Fruit fly (Drosophila melanogaster) whole organism, wandering third instar larva: Measurements from ENCODE around the gene Ice2.
A peak's percentile ranks its signal among the peaks of the same experiment; 100 is the strongest.

Experiments
- Abd-B ChIP-seq: fragments of >200 bp; optimal IDR thresholded peaks from 2 replicates; lab custom pipeline; 2017; ENCODE audit warnings: missing biosample characterization, missing genetic modification characterization
- CG32264 ChIP-seq: fragments of 200-800 bp; sonication (Bioruptor generic); optimal IDR thresholded peaks from 2 replicates; lab custom pipeline; 2016; ENCODE audit warnings: missing biosample characterization, missing genetic modification characterization
- CG9705 ChIP-seq: fragments of 200-800 bp; sonication (Bioruptor generic); optimal IDR thresholded peaks from 2 replicates; lab custom pipeline; 2018; ENCODE audit warnings: missing biosample characterization, mild to moderate bottlenecking, missing genetic modification characterization
- CrebA ChIP-seq: fragments of 200-800 bp; sonication (Bioruptor generic); optimal IDR thresholded peaks from 2 replicates; lab custom pipeline; 2016; ENCODE audit warnings: missing biosample characterization, mild to moderate bottlenecking, missing genetic modification characterization, borderline replicate concordance
- Dfd ChIP-seq: fragments of >200 bp; optimal IDR thresholded peaks from 2 replicates; lab custom pipeline; 2017; ENCODE audit warnings: missing biosample characterization, missing genetic modification characterization
- Dif ChIP-seq: fragments of 200-275, 200-300 bp; sonication (Bioruptor generic); optimal IDR thresholded peaks from 2 replicates; lab custom pipeline; 2018; ENCODE audit warnings: missing biosample characterization, missing genetic modification characterization; ENCODE audit not compliant: partially characterized antibody
- GATAd ChIP-seq: sonication (Bioruptor generic); optimal IDR thresholded peaks from 2 replicates; lab custom pipeline; 2016; ENCODE audit warnings: missing biosample characterization, missing genetic modification characterization
- HLH106 ChIP-seq: fragments of 200-800 bp; optimal IDR thresholded peaks from 3 replicates; lab custom pipeline; 2019; ENCODE audit warnings: missing biosample characterization, mild to moderate bottlenecking, missing genetic modification characterization, moderate library complexity
- Hnf4 ChIP-seq: fragments of 200-800 bp; sonication (Bioruptor generic); optimal IDR thresholded peaks from 2 replicates; lab custom pipeline; 2016; ENCODE audit warnings: missing biosample characterization, mild to moderate bottlenecking, missing genetic modification characterization
- Hr78 ChIP-seq: fragments of >200 bp; optimal IDR thresholded peaks from 2 replicates; lab custom pipeline; 2017; ENCODE audit warnings: missing biosample characterization, missing genetic modification characterization
- Hr83 ChIP-seq: fragments of 200-300 bp; sonication (Bioruptor generic); optimal IDR thresholded peaks from 2 replicates; lab custom pipeline; 2016; ENCODE audit warnings: missing biosample characterization, mild to moderate bottlenecking, missing genetic modification characterization, moderate library complexity; ENCODE audit not compliant: poor library complexity, severe bottlenecking
- Jra ChIP-seq: sonication (Bioruptor generic); optimal IDR thresholded peaks from 2 replicates; lab custom pipeline; 2016; ENCODE audit warnings: missing biosample characterization, missing genetic modification characterization
- Mio ChIP-seq: sonication (Bioruptor generic); optimal IDR thresholded peaks from 2 replicates; lab custom pipeline; 2016; ENCODE audit warnings: missing biosample characterization, missing genetic modification characterization
- Myc ChIP-seq: fragments of >200 bp; optimal IDR thresholded peaks from 2 replicates; lab custom pipeline; 2017
- N ChIP-seq: fragments of >200 bp; optimal IDR thresholded peaks from 2 replicates; lab custom pipeline; 2018; ENCODE audit warnings: missing biosample characterization, missing external identifiers, missing genetic modification characterization
- OdsH ChIP-seq: fragments of 200-800 bp; sonication (Bioruptor generic); optimal IDR thresholded peaks from 2 replicates; lab custom pipeline; 2016; ENCODE audit warnings: missing biosample characterization, mild to moderate bottlenecking, missing genetic modification characterization
- Rel ChIP-seq, 2 experiments: fragments of 200-800 bp; sonication (Bioruptor generic) in 1 of 2; optimal IDR thresholded peaks; 2 replicates in 1 of 2; 3 replicates in 1 of 2; lab custom pipeline; 2016 to 2019; ENCODE audit warnings: mild to moderate bottlenecking in 2 of 2, missing biosample characterization in 2 of 2, missing genetic modification characterization in 2 of 2, moderate library complexity in 1 of 2
- Sp1 ChIP-seq: fragments of 200-800 bp; sonication (Bioruptor generic); optimal IDR thresholded peaks from 3 replicates; lab custom pipeline; 2019; ENCODE audit warnings: missing biosample characterization, mild to moderate bottlenecking, missing genetic modification characterization, moderate library complexity
- Vsx2 ChIP-seq: fragments of 200-300, 225-300 bp; sonication (Bioruptor generic); optimal IDR thresholded peaks from 2 replicates; lab custom pipeline; 2018; ENCODE audit warnings: missing biosample characterization, missing genetic modification characterization; ENCODE audit not compliant: partially characterized antibody
- br ChIP-seq: fragments of 200-800 bp; sonication (Bioruptor generic); optimal IDR thresholded peaks from 2 replicates; lab custom pipeline; 2016; ENCODE audit warnings: missing biosample characterization, missing genetic modification characterization
- brk ChIP-seq: fragments of 200-800 bp; sonication (Bioruptor generic); optimal IDR thresholded peaks from 2 replicates; lab custom pipeline; 2016; ENCODE audit warnings: missing biosample characterization, mild to moderate bottlenecking, missing genetic modification characterization
- dl ChIP-seq, 2 experiments: fragments of 175-275, 200-275 bp in 1 of 2; fragments of 200-275 bp in 1 of 2; sonication (Bioruptor generic); optimal IDR thresholded peaks; lab custom pipeline; 2018; ENCODE audit warnings: mild to moderate bottlenecking in 2 of 2, missing biosample characterization in 2 of 2, missing genetic modification characterization in 2 of 2, moderate library complexity in 2 of 2; ENCODE audit not compliant: partially characterized antibody in 2 of 2, insufficient read depth in 1 of 2
- dmrt93B ChIP-seq: fragments of 200-800 bp; sonication (Bioruptor generic); optimal IDR thresholded peaks from 2 replicates; lab custom pipeline; 2018; ENCODE audit warnings: missing biosample characterization, mild to moderate bottlenecking, missing genetic modification characterization
- dsf ChIP-seq: sonication (Bioruptor generic); optimal IDR thresholded peaks from 2 replicates; lab custom pipeline; 2016; ENCODE audit warnings: missing biosample characterization, missing genetic modification characterization, borderline replicate concordance
- ey ChIP-seq: fragments of 200-800 bp; sonication (Bioruptor generic); optimal IDR thresholded peaks from 2 replicates; lab custom pipeline; 2016; ENCODE audit warnings: missing biosample characterization, missing genetic modification characterization
- foxo ChIP-seq, 2 experiments: fragments of 200-800 bp; sonication (Bioruptor generic); optimal IDR thresholded peaks; 2 replicates in 1 of 2; 3 replicates in 1 of 2; lab custom pipeline; 2016 to 2017; ENCODE audit warnings: missing biosample characterization in 2 of 2, missing genetic modification characterization in 2 of 2
- fru ChIP-seq: fragments of 200-800 bp; sonication (Bioruptor generic); optimal IDR thresholded peaks from 3 replicates; lab custom pipeline; 2016; ENCODE audit warnings: missing biosample characterization, mild to moderate bottlenecking, missing genetic modification characterization
- h ChIP-seq: fragments of 200-800 bp; sonication (Bioruptor generic); optimal IDR thresholded peaks from 3 replicates; lab custom pipeline; 2016; ENCODE audit warnings: missing biosample characterization, mild to moderate bottlenecking, missing genetic modification characterization
- jim ChIP-seq: fragments of 175-275, 200-325 bp; sonication (Bioruptor generic); optimal IDR thresholded peaks from 2 replicates; lab custom pipeline; 2016; ENCODE audit warnings: missing biosample characterization, mild to moderate bottlenecking, missing genetic modification characterization
- lola ChIP-seq: fragments of >200 bp; optimal IDR thresholded peaks from 2 replicates; lab custom pipeline; 2017; ENCODE audit warnings: missing biosample characterization, missing genetic modification characterization
- pan ChIP-seq: fragments of >200 bp; optimal IDR thresholded peaks from 2 replicates; lab custom pipeline; 2017
- psq ChIP-seq: fragments of 200-800 bp; sonication (Bioruptor generic); optimal IDR thresholded peaks from 3 replicates; lab custom pipeline; 2017; ENCODE audit warnings: missing biosample characterization, mild to moderate bottlenecking, missing genetic modification characterization, moderate library complexity
- rgr ChIP-seq: fragments of 200-800 bp; sonication (Bioruptor generic); optimal IDR thresholded peaks from 3 replicates; lab custom pipeline; 2016; ENCODE audit warnings: missing biosample characterization, mild to moderate bottlenecking, missing genetic modification characterization
- sage ChIP-seq: fragments of 200-800 bp; sonication (Bioruptor generic); optimal IDR thresholded peaks from 2 replicates; lab custom pipeline; 2016; ENCODE audit warnings: missing biosample characterization, mild to moderate bottlenecking, missing genetic modification characterization
- sv ChIP-seq: fragments of 200-800 bp; sonication (Bioruptor generic); optimal IDR thresholded peaks from 3 replicates; lab custom pipeline; 2016; ENCODE audit warnings: missing biosample characterization, missing genetic modification characterization
- tai ChIP-seq: sonication (Bioruptor generic); optimal IDR thresholded peaks from 2 replicates; lab custom pipeline; 2016; ENCODE audit warnings: missing biosample characterization, missing genetic modification characterization
- usp ChIP-seq: fragments of >200 bp; optimal IDR thresholded peaks from 2 replicates; lab custom pipeline; 2017; ENCODE audit warnings: missing biosample characterization, missing genetic modification characterization
- woc ChIP-seq: sonication (Bioruptor generic); optimal IDR thresholded peaks from 2 replicates; lab custom pipeline; 2016; ENCODE audit warnings: missing biosample characterization, mild to moderate bottlenecking, missing genetic modification characterization

Gene Ice2

dm6 chr3R:21133951-21134350, 3.9 kb downstream of the Ice2 start, which contains the start of gene Usp8:
TSS of gene Usp8 (plus strand) at chr3R:21134262.
- TF ChIP-seq Jra (GFP tag; lab: Kevin White, UChicago) (no peak), lola (GFP tag; lab: Kevin White, UChicago) (no peak), woc (GFP tag; lab: Kevin White, UChicago) (no peak), Myc (lab: Kevin White, UChicago) (peak; percentile 97), ey (GFP tag; lab: Kevin White, UChicago) (no peak), CG32264 (GFP tag; lab: Kevin White, UChicago) (no peak), dmrt93B (GFP tag; lab: Kevin White, UChicago) (no peak), CrebA (GFP tag; lab: Kevin White, UChicago) (no peak), usp (no peak), CG9705 (no peak), Dif (peak; percentile 90), Hr78 (no peak), Hnf4 (no peak), dl (GFP tag; optimal IDR thresholded peaks at IDR 0.05; lab: Kevin White, UChicago; ENCODE audit: insufficient read depth in 1 of 2, partially characterized antibody in 2 of 2) (peak in 1 of 2 experiments; percentile 71), Vsx2 (GFP tag; lab: Kevin White, UChicago) (peak; percentile 98), GATAd (GFP tag; lab: Kevin White, UChicago) (no peak), Rel (GFP tag; optimal IDR thresholded peaks at IDR 0.05; lab: Kevin White, UChicago) (no peak), Rel (tag; optimal IDR thresholded peaks at IDR 0.05; lab: Kevin White, UChicago) (no peak), tai (GFP tag; lab: Kevin White, UChicago) (no peak), Mio (no peak), Sp1 (GFP tag; lab: Kevin White, UChicago) (no peak), Dfd (GFP tag; lab: Kevin White, UChicago) (no peak), fru (GFP tag; lab: Kevin White, UChicago) (no peak), N (GFP tag; lab: Kevin White, UChicago) (no peak), dsf (GFP tag; lab: Kevin White, UChicago) (no peak), jim (GFP tag; lab: Kevin White, UChicago) (no peak), pan (lab: Kevin White, UChicago) (no peak), OdsH (peak; percentile 20), Abd-B (no peak)

dm6 chr3R:21138220-21138754, 8.3 kb downstream of the Ice2 start, which contains the start of gene meigo:
TSS of gene meigo (plus strand) at chr3R:21138270.
- TF ChIP-seq dsf (GFP tag; lab: Kevin White, UChicago) (no peak), HLH106 (tag; lab: Kevin White, UChicago) (peak; percentile 89), brk (GFP tag; lab: Kevin White, UChicago) (no peak), Hr78 (no peak), Mio (no peak), Abd-B (no peak), Hnf4 (no peak), OdsH (peak; percentile 39), CG9705 (peak; percentile 57), sv (peak; percentile 25), Dfd (GFP tag; lab: Kevin White, UChicago) (no peak), fru (GFP tag; lab: Kevin White, UChicago) (no peak), N (GFP tag; lab: Kevin White, UChicago) (no peak), Dif (no peak), pan (lab: Kevin White, UChicago) (no peak), CrebA (GFP tag; lab: Kevin White, UChicago) (no peak), lola (GFP tag; lab: Kevin White, UChicago) (no peak), woc (GFP tag; lab: Kevin White, UChicago) (peak; percentile 94), GATAd (GFP tag; lab: Kevin White, UChicago) (no peak), dl (GFP tag; optimal IDR thresholded peaks at IDR 0.05; lab: Kevin White, UChicago; ENCODE audit: insufficient read depth in 1 of 2, partially characterized antibody in 2 of 2) (no peak), CG32264 (GFP tag; lab: Kevin White, UChicago) (no peak), Jra (GFP tag; lab: Kevin White, UChicago) (no peak), Rel (GFP tag; optimal IDR thresholded peaks at IDR 0.05; lab: Kevin White, UChicago) (no peak), Rel (tag; optimal IDR thresholded peaks at IDR 0.05; lab: Kevin White, UChicago) (peak; percentile 40), rgr (GFP tag; lab: Kevin White, UChicago) (no peak), br (GFP tag; lab: Kevin White, UChicago) (no peak), foxo (GFP tag; optimal IDR thresholded peaks at IDR 0.05; lab: Kevin White, UChicago) (no peak), Hr83 (GFP tag; lab: Kevin White, UChicago) (no peak), ey (GFP tag; lab: Kevin White, UChicago) (peak; percentile 74), Sp1 (GFP tag; lab: Kevin White, UChicago) (peak; percentile 73), sage (GFP tag; lab: Kevin White, UChicago) (no peak), Myc (lab: Kevin White, UChicago) (peak; percentile 98), jim (GFP tag; lab: Kevin White, UChicago) (no peak), usp (no peak), Vsx2 (GFP tag; lab: Kevin White, UChicago) (no peak), tai (GFP tag; lab: Kevin White, UChicago) (no peak), h (GFP tag; lab: Kevin White, UChicago) (no peak), psq (GFP tag; lab: Kevin White, UChicago) (peak; percentile 41), dmrt93B (GFP tag; lab: Kevin White, UChicago) (no peak)
- TF ChIP-seq, all 38 proteins: peak for 10
